Fruit fly (Drosophila melanogaster) whole organism, wandering third instar larva: Measurements from ENCODE around the gene NKCC.

Source experiments
- Abd-B ChIP-seq: fragments of >200 bp; optimal IDR thresholded peaks from 2 replicates; lab custom pipeline; 2017; ENCODE audit warnings: missing biosample characterization, missing genetic modification characterization
- CG9705 ChIP-seq: fragments of 200-800 bp; sonication (Bioruptor generic); optimal IDR thresholded peaks from 2 replicates; lab custom pipeline; 2018; ENCODE audit warnings: missing biosample characterization, mild to moderate bottlenecking, missing genetic modification characterization
- CrebA ChIP-seq: fragments of 200-800 bp; sonication (Bioruptor generic); optimal IDR thresholded peaks from 2 replicates; lab custom pipeline; 2016; ENCODE audit warnings: missing biosample characterization, mild to moderate bottlenecking, missing genetic modification characterization, borderline replicate concordance
- Dfd ChIP-seq: fragments of >200 bp; optimal IDR thresholded peaks from 2 replicates; lab custom pipeline; 2017; ENCODE audit warnings: missing biosample characterization, missing genetic modification characterization
- Dif ChIP-seq: fragments of 200-275, 200-300 bp; sonication (Bioruptor generic); optimal IDR thresholded peaks from 2 replicates; lab custom pipeline; 2018; ENCODE audit warnings: missing biosample characterization, missing genetic modification characterization; ENCODE audit not compliant: partially characterized antibody
- GATAd ChIP-seq: sonication (Bioruptor generic); optimal IDR thresholded peaks from 2 replicates; lab custom pipeline; 2016; ENCODE audit warnings: missing biosample characterization, missing genetic modification characterization
- HLH106 ChIP-seq: fragments of 200-800 bp; optimal IDR thresholded peaks from 3 replicates; lab custom pipeline; 2019; ENCODE audit warnings: missing biosample characterization, mild to moderate bottlenecking, missing genetic modification characterization, moderate library complexity
- Hnf4 ChIP-seq: fragments of 200-800 bp; sonication (Bioruptor generic); optimal IDR thresholded peaks from 2 replicates; lab custom pipeline; 2016; ENCODE audit warnings: missing biosample characterization, mild to moderate bottlenecking, missing genetic modification characterization
- Hr78 ChIP-seq: fragments of >200 bp; optimal IDR thresholded peaks from 2 replicates; lab custom pipeline; 2017; ENCODE audit warnings: missing biosample characterization, missing genetic modification characterization
- Hr83 ChIP-seq: fragments of 200-300 bp; sonication (Bioruptor generic); optimal IDR thresholded peaks from 2 replicates; lab custom pipeline; 2016; ENCODE audit warnings: missing biosample characterization, mild to moderate bottlenecking, missing genetic modification characterization, moderate library complexity; ENCODE audit not compliant: poor library complexity, severe bottlenecking
- Jra ChIP-seq: sonication (Bioruptor generic); optimal IDR thresholded peaks from 2 replicates; lab custom pipeline; 2016; ENCODE audit warnings: missing biosample characterization, missing genetic modification characterization
- Myc ChIP-seq: fragments of >200 bp; optimal IDR thresholded peaks from 2 replicates; lab custom pipeline; 2017
- N ChIP-seq: fragments of >200 bp; optimal IDR thresholded peaks from 2 replicates; lab custom pipeline; 2018; ENCODE audit warnings: missing biosample characterization, missing external identifiers, missing genetic modification characterization
- OdsH ChIP-seq: fragments of 200-800 bp; sonication (Bioruptor generic); optimal IDR thresholded peaks from 2 replicates; lab custom pipeline; 2016; ENCODE audit warnings: missing biosample characterization, mild to moderate bottlenecking, missing genetic modification characterization
- Rel ChIP-seq, 2 experiments: fragments of 200-800 bp; sonication (Bioruptor generic) in 1 of 2; optimal IDR thresholded peaks; 2 replicates in 1 of 2; 3 replicates in 1 of 2; lab custom pipeline; 2016 to 2019; ENCODE audit warnings: mild to moderate bottlenecking in 2 of 2, missing biosample characterization in 2 of 2, missing genetic modification characterization in 2 of 2, moderate library complexity in 1 of 2
- Sp1 ChIP-seq: fragments of 200-800 bp; sonication (Bioruptor generic); optimal IDR thresholded peaks from 3 replicates; lab custom pipeline; 2019; ENCODE audit warnings: missing biosample characterization, mild to moderate bottlenecking, missing genetic modification characterization, moderate library complexity
- Vsx2 ChIP-seq: fragments of 200-300, 225-300 bp; sonication (Bioruptor generic); optimal IDR thresholded peaks from 2 replicates; lab custom pipeline; 2018; ENCODE audit warnings: missing biosample characterization, missing genetic modification characterization; ENCODE audit not compliant: partially characterized antibody
- br ChIP-seq: fragments of 200-800 bp; sonication (Bioruptor generic); optimal IDR thresholded peaks from 2 replicates; lab custom pipeline; 2016; ENCODE audit warnings: missing biosample characterization, missing genetic modification characterization
- brk ChIP-seq: fragments of 200-800 bp; sonication (Bioruptor generic); optimal IDR thresholded peaks from 2 replicates; lab custom pipeline; 2016; ENCODE audit warnings: missing biosample characterization, mild to moderate bottlenecking, missing genetic modification characterization
- dl ChIP-seq, 2 experiments: fragments of 175-275, 200-275 bp in 1 of 2; fragments of 200-275 bp in 1 of 2; sonication (Bioruptor generic); optimal IDR thresholded peaks; lab custom pipeline; 2018; ENCODE audit warnings: mild to moderate bottlenecking in 2 of 2, missing biosample characterization in 2 of 2, missing genetic modification characterization in 2 of 2, moderate library complexity in 2 of 2; ENCODE audit not compliant: partially characterized antibody in 2 of 2, insufficient read depth in 1 of 2
- dmrt93B ChIP-seq: fragments of 200-800 bp; sonication (Bioruptor generic); optimal IDR thresholded peaks from 2 replicates; lab custom pipeline; 2018; ENCODE audit warnings: missing biosample characterization, mild to moderate bottlenecking, missing genetic modification characterization
- dsf ChIP-seq: sonication (Bioruptor generic); optimal IDR thresholded peaks from 2 replicates; lab custom pipeline; 2016; ENCODE audit warnings: missing biosample characterization, missing genetic modification characterization, borderline replicate concordance
- ey ChIP-seq: fragments of 200-800 bp; sonication (Bioruptor generic); optimal IDR thresholded peaks from 2 replicates; lab custom pipeline; 2016; ENCODE audit warnings: missing biosample characterization, missing genetic modification characterization
- foxo ChIP-seq, 2 experiments: fragments of 200-800 bp; sonication (Bioruptor generic); optimal IDR thresholded peaks; 2 replicates in 1 of 2; 3 replicates in 1 of 2; lab custom pipeline; 2016 to 2017; ENCODE audit warnings: missing biosample characterization in 2 of 2, missing genetic modification characterization in 2 of 2
- h ChIP-seq: fragments of 200-800 bp; sonication (Bioruptor generic); optimal IDR thresholded peaks from 3 replicates; lab custom pipeline; 2016; ENCODE audit warnings: missing biosample characterization, mild to moderate bottlenecking, missing genetic modification characterization
- jim ChIP-seq: fragments of 175-275, 200-325 bp; sonication (Bioruptor generic); optimal IDR thresholded peaks from 2 replicates; lab custom pipeline; 2016; ENCODE audit warnings: missing biosample characterization, mild to moderate bottlenecking, missing genetic modification characterization
- pan ChIP-seq: fragments of >200 bp; optimal IDR thresholded peaks from 2 replicates; lab custom pipeline; 2017
- psq ChIP-seq: fragments of 200-800 bp; sonication (Bioruptor generic); optimal IDR thresholded peaks from 3 replicates; lab custom pipeline; 2017; ENCODE audit warnings: missing biosample characterization, mild to moderate bottlenecking, missing genetic modification characterization, moderate library complexity
- rgr ChIP-seq: fragments of 200-800 bp; sonication (Bioruptor generic); optimal IDR thresholded peaks from 3 replicates; lab custom pipeline; 2016; ENCODE audit warnings: missing biosample characterization, mild to moderate bottlenecking, missing genetic modification characterization
- sage ChIP-seq: fragments of 200-800 bp; sonication (Bioruptor generic); optimal IDR thresholded peaks from 2 replicates; lab custom pipeline; 2016; ENCODE audit warnings: missing biosample characterization, mild to moderate bottlenecking, missing genetic modification characterization
- sv ChIP-seq: fragments of 200-800 bp; sonication (Bioruptor generic); optimal IDR thresholded peaks from 3 replicates; lab custom pipeline; 2016; ENCODE audit warnings: missing biosample characterization, missing genetic modification characterization
- tai ChIP-seq: sonication (Bioruptor generic); optimal IDR thresholded peaks from 2 replicates; lab custom pipeline; 2016; ENCODE audit warnings: missing biosample characterization, missing genetic modification characterization
- usp ChIP-seq: fragments of >200 bp; optimal IDR thresholded peaks from 2 replicates; lab custom pipeline; 2017; ENCODE audit warnings: missing biosample characterization, missing genetic modification characterization
- woc ChIP-seq: sonication (Bioruptor generic); optimal IDR thresholded peaks from 2 replicates; lab custom pipeline; 2016; ENCODE audit warnings: missing biosample characterization, mild to moderate bottlenecking, missing genetic modification characterization

The NKCC gene

DNA sequence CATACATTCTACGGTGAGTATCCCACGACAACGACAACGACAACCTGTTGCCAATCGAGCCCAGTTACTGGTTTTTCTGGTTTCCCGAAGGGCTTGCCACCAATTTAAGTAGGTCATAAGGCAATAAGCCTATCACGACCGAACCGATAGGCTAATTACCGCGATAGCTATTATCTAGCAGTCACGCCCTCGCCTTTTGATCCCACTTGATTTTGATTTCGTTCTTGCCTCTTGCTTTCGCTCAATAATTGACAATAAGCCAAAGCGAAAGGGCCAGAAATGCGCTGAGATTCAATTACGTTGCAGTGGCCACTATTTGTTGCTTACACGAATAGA lies 15.3 kb upstream of the NKCC start:
- TF ChIP-seq Dif (GFP tag; lab: Kevin White, UChicago) (peak; percentile 44), Vsx2 (GFP tag; lab: Kevin White, UChicago) (peak; percentile 71), CrebA (GFP tag; lab: Kevin White, UChicago) (no peak), Dfd (GFP tag; lab: Kevin White, UChicago) (no peak), N (GFP tag; lab: Kevin White, UChicago) (no peak), ey (GFP tag; lab: Kevin White, UChicago) (no peak)

DNA sequence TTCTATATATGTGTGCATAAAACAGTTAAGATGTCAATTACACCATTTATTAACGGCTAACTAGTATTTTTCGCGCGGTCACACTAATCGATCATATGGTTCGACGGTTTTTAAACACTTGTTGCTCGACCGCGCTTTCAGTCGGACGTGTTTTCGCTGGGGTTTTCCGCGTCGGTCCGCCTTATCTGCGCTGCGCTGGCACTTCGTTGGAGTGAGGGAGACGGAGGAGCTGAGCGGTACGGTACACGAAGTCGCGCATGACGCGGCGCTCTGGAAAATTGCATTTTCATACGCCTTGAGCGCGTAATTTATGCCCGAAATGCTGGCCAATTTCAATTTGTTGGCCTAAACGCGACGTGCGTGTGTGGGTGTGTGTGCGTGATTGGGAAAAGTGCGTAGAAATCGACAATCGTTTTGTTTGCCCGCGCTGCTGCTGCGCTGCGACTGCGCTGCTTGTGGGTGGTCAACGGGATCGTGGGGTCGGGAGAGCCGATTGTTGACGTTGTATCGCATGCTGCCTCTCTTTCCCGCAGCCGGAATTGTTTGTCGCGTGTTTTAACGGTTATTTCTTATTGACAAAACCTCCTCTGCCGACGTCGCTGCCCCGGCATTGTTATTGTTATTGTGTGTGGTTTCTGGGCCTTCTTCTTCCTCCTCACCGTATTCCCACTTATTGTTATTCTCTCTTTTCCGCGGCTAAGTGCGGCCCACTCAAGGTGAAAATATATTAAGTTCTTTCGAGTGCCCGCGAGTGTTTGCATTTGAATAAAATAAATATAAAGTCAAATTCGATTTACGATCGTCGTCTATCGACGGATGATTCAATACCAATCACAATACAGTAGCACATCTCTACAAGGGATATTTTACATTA lies 14.7 kb upstream of the NKCC start, which contains the start of gene Itpr:
Gene Itpr (plus strand): TSS at position 116 of the 874 bp plus-strand sequence.
- TF ChIP-seq pan (no peak), tai (GFP tag; lab: Kevin White, UChicago) (peak; percentile 8), Sp1 (GFP tag; lab: Kevin White, UChicago) (peak; percentile 28), OdsH (GFP tag; lab: Kevin White, UChicago) (peak; percentile 16), h (peak; percentile 82), woc (GFP tag; lab: Kevin White, UChicago) (no peak), Hnf4 (peak; percentile 26), psq (peak; percentile 12), br (GFP tag; lab: Kevin White, UChicago) (peak; percentile 15), Hr83 (GFP tag; lab: Kevin White, UChicago) (peak; percentile 62), Jra (GFP tag; lab: Kevin White, UChicago) (peak; percentile 49), usp (GFP tag; lab: Kevin White, UChicago) (no peak), Rel (GFP tag; optimal IDR thresholded peaks at IDR 0.05; lab: Kevin White, UChicago) (no peak), Rel (tag; optimal IDR thresholded peaks at IDR 0.05; lab: Kevin White, UChicago) (peak; percentile 73), CrebA (GFP tag; lab: Kevin White, UChicago) (peak; percentile 72), Hr78 (GFP tag; lab: Kevin White, UChicago) (no peak), jim (GFP tag; lab: Kevin White, UChicago) (no peak), Dif (GFP tag; lab: Kevin White, UChicago) (peak; percentile 34), foxo (GFP tag; optimal IDR thresholded peaks at IDR 0.05; lab: Kevin White, UChicago) (peak in 1 of 2 experiments; percentile 7)

DNA sequence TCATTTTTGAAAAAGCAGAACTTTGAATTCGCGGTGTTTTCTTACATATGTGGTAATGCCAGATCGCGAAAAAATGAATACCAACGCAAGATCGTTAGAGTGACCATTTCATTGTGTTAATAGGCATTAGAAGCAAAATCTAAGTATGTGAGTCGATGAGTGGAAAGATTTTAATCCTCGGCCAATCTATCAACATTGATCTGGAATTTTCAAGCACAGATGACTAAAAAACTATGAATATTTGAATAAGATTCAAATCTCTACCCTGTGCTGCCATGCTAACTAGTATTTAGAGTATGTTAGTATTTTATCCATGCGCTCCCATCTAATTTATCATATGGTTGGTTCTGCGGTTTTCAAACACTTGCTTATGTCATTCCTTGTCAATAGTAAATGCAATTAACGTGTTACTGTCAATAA lies 14.1 kb upstream of the NKCC start:
- TF ChIP-seq ey (GFP tag; lab: Kevin White, UChicago) (no peak), rgr (GFP tag; lab: Kevin White, UChicago) (no peak), Rel (GFP tag; optimal IDR thresholded peaks at IDR 0.05; lab: Kevin White, UChicago) (no peak), Rel (tag; optimal IDR thresholded peaks at IDR 0.05; lab: Kevin White, UChicago) (no peak), Hnf4 (peak; percentile 7), sv (GFP tag; lab: Kevin White, UChicago) (no peak), tai (GFP tag; lab: Kevin White, UChicago) (peak; percentile 10), dsf (GFP tag; lab: Kevin White, UChicago) (no peak), Myc (lab: Kevin White, UChicago) (peak; percentile 56)

DNA sequence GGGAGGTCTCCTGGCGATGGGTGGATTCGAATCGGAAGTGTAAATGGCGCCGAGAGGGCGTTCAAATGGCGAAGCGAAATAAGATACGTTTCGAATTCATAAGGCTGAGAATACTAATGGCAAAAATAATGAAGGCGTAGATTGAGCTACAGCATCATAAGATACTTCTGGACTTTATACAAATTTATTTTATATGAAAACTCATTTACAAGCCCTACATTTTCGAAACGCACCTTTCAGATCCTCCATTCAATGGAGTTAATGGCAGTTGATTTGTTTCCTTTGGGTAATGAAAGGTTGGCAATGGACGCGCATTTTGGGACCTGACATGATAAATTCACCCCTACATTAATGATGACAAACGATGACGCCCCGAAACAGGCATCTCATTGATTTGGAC lies 12.3 kb upstream of the NKCC start:
- TF ChIP-seq Hr78 (GFP tag; lab: Kevin White, UChicago) (no peak), h (peak; percentile 10), psq (no peak), rgr (GFP tag; lab: Kevin White, UChicago) (no peak)

dm6 chr3R:5503789-5504387 lies 1.4 kb upstream of the NKCC start:
- TF ChIP-seq dsf (GFP tag; lab: Kevin White, UChicago): no peak
- no peak for TF ChIP-seq brk (GFP tag; lab: Kevin White, UChicago)
- no peak for TF ChIP-seq Rel (GFP tag; optimal IDR thresholded peaks at IDR 0.05; lab: Kevin White, UChicago)
- peak; percentile 93 for TF ChIP-seq Rel (tag; optimal IDR thresholded peaks at IDR 0.05; lab: Kevin White, UChicago)
- no peak for TF ChIP-seq br (GFP tag; lab: Kevin White, UChicago)
- TF ChIP-seq ey (GFP tag; lab: Kevin White, UChicago): no peak
- TF ChIP-seq sage: no peak
- TF ChIP-seq sv (GFP tag; lab: Kevin White, UChicago): no peak
- peak; percentile 39 for TF ChIP-seq Jra (GFP tag; lab: Kevin White, UChicago)
- peak; percentile 12 for TF ChIP-seq h
- peak; percentile 34 for TF ChIP-seq Vsx2 (GFP tag; lab: Kevin White, UChicago)
- TF ChIP-seq rgr (GFP tag; lab: Kevin White, UChicago): no peak
- TF ChIP-seq OdsH (GFP tag; lab: Kevin White, UChicago): no peak
- no peak for TF ChIP-seq dl (GFP tag; optimal IDR thresholded peaks at IDR 0.05; lab: Kevin White, UChicago; ENCODE audit: insufficient read depth in 1 of 2, partially characterized antibody in 2 of 2)
- no peak for TF ChIP-seq Hr78 (GFP tag; lab: Kevin White, UChicago)
- no peak for TF ChIP-seq dmrt93B
- no peak for TF ChIP-seq Abd-B
- no peak for TF ChIP-seq Dfd (GFP tag; lab: Kevin White, UChicago)
- no peak for TF ChIP-seq Dif (GFP tag; lab: Kevin White, UChicago)
- no peak for TF ChIP-seq Hnf4
- TF ChIP-seq GATAd: no peak
- peak; percentile 40 for TF ChIP-seq HLH106 (tag; lab: Kevin White, UChicago)
- no peak for TF ChIP-seq CG9705 (GFP tag; lab: Kevin White, UChicago)
- no peak for TF ChIP-seq Hr83 (GFP tag; lab: Kevin White, UChicago)
- no peak for TF ChIP-seq foxo (GFP tag; optimal IDR thresholded peaks at IDR 0.05; lab: Kevin White, UChicago)
- TF ChIP-seq jim (GFP tag; lab: Kevin White, UChicago): no peak
- no peak for TF ChIP-seq Myc (lab: Kevin White, UChicago)
